Fruit fly (Drosophila melanogaster) whole organism, pupa: Measurements from ENCODE around the gene Ptp61F.

ENCODE experiments used
- CG10348 ChIP-seq: fragments of 200-800 bp; sonication (Bioruptor generic); IDR thresholded peaks from 2 replicates; pipeline ENCODE4 v1.3.6; 2022; ENCODE audit warnings: missing biosample characterization, missing genetic modification characterization
- gl ChIP-seq: fragments of 200-800 bp; sonication (Bioruptor generic); optimal IDR thresholded peaks from 2 replicates; lab custom pipeline; 2018; ENCODE audit warnings: missing biosample characterization, mild to moderate bottlenecking, missing genetic modification characterization

DNA sequence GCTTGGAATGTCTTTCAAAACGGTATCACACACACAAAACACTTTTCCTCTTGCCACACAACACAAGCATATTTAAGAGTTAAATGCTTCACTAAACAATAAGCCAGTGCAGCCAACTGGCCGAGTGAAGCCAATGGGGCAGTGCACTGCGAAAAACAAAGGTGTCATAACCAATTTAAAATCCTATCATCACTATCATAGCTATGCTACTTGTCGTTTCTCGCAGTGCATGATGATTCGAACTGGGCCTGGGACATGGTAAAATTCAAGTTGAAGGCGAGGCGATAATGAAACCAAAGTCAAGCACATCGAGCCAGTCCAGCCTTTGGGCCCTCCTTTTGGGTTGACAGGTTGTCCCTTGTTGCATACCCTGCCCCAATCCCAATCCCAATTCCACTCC is 56.2 kb downstream of the Ptp61F start:
- TF ChIP-seq gl (tag; lab: Kevin White, UChicago) (peak; percentile 3), CG10348 (GFP tag; lab: Robert Waterston, UW) (no peak)
